Fruit fly (Drosophila melanogaster) whole organism, adult: Measurements from ENCODE around the gene ddbt.

ENCODE experiments used
- CG11617 ChIP-seq: fragments of 200-800 bp; sonication (Bioruptor generic); optimal IDR thresholded peaks from 2 replicates; lab custom pipeline; 2017; ENCODE audit warnings: mild to moderate bottlenecking, missing biosample characterization, missing genetic modification reagents, missing genetic modification characterization
- CG12768 ChIP-seq: fragments of 200-800 bp; sonication (Bioruptor generic); optimal IDR thresholded peaks from 2 replicates; lab custom pipeline; 2017; ENCODE audit warnings: missing biosample characterization, missing genetic modification characterization, mild to moderate bottlenecking, moderate library complexity, missing genetic modification reagents
- CG14711 ChIP-seq: fragments of 200-800 bp; sonication (Bioruptor generic); optimal IDR thresholded peaks from 2 replicates; lab custom pipeline; 2018; ENCODE audit warnings: missing biosample characterization, mild to moderate bottlenecking, missing genetic modification characterization, moderate library complexity
- CG1620 ChIP-seq: fragments of 200-800 bp; sonication (Bioruptor generic); optimal IDR thresholded peaks from 2 replicates; lab custom pipeline; 2016; ENCODE audit warnings: missing biosample characterization, missing genetic modification characterization
- CG33017 ChIP-seq: fragments of 200-800 bp; sonication (Bioruptor generic); optimal IDR thresholded peaks from 2 replicates; lab custom pipeline; 2018; ENCODE audit warnings: missing biosample characterization, mild to moderate bottlenecking, missing genetic modification characterization, moderate library complexity
- CG5204 ChIP-seq: fragments of 200-800 bp; sonication (Bioruptor generic); optimal IDR thresholded peaks from 2 replicates; lab custom pipeline; 2016; ENCODE audit warnings: missing biosample characterization, missing genetic modification characterization
- CG7045 ChIP-seq: fragments of 200-800 bp; sonication (Bioruptor generic); optimal IDR thresholded peaks from 2 replicates; lab custom pipeline; 2017; ENCODE audit warnings: missing biosample characterization, mild to moderate bottlenecking, missing genetic modification characterization
- CG7101 ChIP-seq: fragments of 200-800 bp; sonication (Bioruptor generic); optimal IDR thresholded peaks from 2 replicates; lab custom pipeline; 2018; ENCODE audit warnings: missing biosample characterization, mild to moderate bottlenecking, missing genetic modification characterization, moderate library complexity
- Clk ChIP-seq: fragments of 200-800 bp; sonication (Bioruptor generic); optimal IDR thresholded peaks from 2 replicates; lab custom pipeline; 2017; ENCODE audit warnings: missing biosample characterization, missing genetic modification characterization
- Crg-1 ChIP-seq: fragments of 200-800 bp; sonication (Bioruptor generic); optimal IDR thresholded peaks from 2 replicates; lab custom pipeline; 2016; ENCODE audit warnings: missing biosample characterization, missing genetic modification characterization
- Hr96 ChIP-seq: fragments of 200-800 bp; sonication (Bioruptor generic); optimal IDR thresholded peaks from 2 replicates; lab custom pipeline; 2016; ENCODE audit warnings: missing biosample characterization, missing genetic modification characterization
- Mnt ChIP-seq: fragments of 200-800 bp; sonication (Bioruptor generic); optimal IDR thresholded peaks from 2 replicates; lab custom pipeline; 2016; ENCODE audit warnings: missing biosample characterization, mild to moderate bottlenecking, missing genetic modification characterization
- bab1 ChIP-seq: fragments of 200-800 bp; sonication (Bioruptor generic); optimal IDR thresholded peaks from 3 replicates; lab custom pipeline; 2019; ENCODE audit warnings: missing biosample characterization, mild to moderate bottlenecking, missing genetic modification characterization, moderate library complexity
- cic ChIP-seq: fragments of 200-800 bp; sonication (Bioruptor generic); optimal IDR thresholded peaks from 2 replicates; lab custom pipeline; 2017; ENCODE audit warnings: missing biosample characterization, mild to moderate bottlenecking, missing genetic modification characterization, moderate library complexity
- cnc ChIP-seq, 2 experiments: fragments of >200 bp; optimal IDR thresholded peaks; 2 replicates each; lab custom pipeline; 2017
- kay ChIP-seq: fragments of 200-800 bp; sonication (Bioruptor generic); peaks from one replicate; lab custom pipeline; 2016; ENCODE audit warnings: missing biosample characterization, missing genetic modification characterization, borderline replicate concordance
- ovo ChIP-seq: fragments of 200-800 bp; sonication (Bioruptor generic); optimal IDR thresholded peaks from 2 replicates; lab custom pipeline; 2016; ENCODE audit warnings: missing biosample characterization, missing genetic modification characterization
- pad ChIP-seq: fragments of 200-800 bp; sonication (Bioruptor generic); optimal IDR thresholded peaks from 3 replicates; lab custom pipeline; 2017; ENCODE audit warnings: missing biosample characterization, missing genetic modification characterization, mild to moderate bottlenecking, moderate library complexity, missing genetic modification reagents
- tj ChIP-seq: fragments of 200-800 bp; sonication (Bioruptor generic); optimal IDR thresholded peaks from 3 replicates; lab custom pipeline; 2017; ENCODE audit warnings: missing biosample characterization, mild to moderate bottlenecking, missing genetic modification characterization, moderate library complexity
- toe ChIP-seq: fragments of 200-800 bp; sonication (Bioruptor generic); optimal IDR thresholded peaks from 2 replicates; lab custom pipeline; 2016; ENCODE audit warnings: missing biosample characterization, missing genetic modification characterization

Gene ddbt

dm6 chr3L:298459-298858 lies 18.4 kb upstream of the ddbt start:
- TF ChIP-seq CG14711 (tag; lab: Kevin White, UChicago), result no peak
- TF ChIP-seq CG12768 (GFP tag; lab: Kevin White, UChicago), result no peak
- TF ChIP-seq pad, result no peak
- TF ChIP-seq tj, result no peak
- TF ChIP-seq CG5204 (GFP tag; lab: Kevin White, UChicago), result no peak
- no peak for TF ChIP-seq CG7045 (GFP tag; lab: Kevin White, UChicago)
- no peak for TF ChIP-seq CG1620
- no peak for TF ChIP-seq CG33017
- TF ChIP-seq kay, result no peak
- TF ChIP-seq cnc (optimal IDR thresholded peaks at IDR 0.05; lab: Kevin White, UChicago), result no peak
- no peak for TF ChIP-seq Clk (GFP tag; lab: Kevin White, UChicago)
- TF ChIP-seq toe, result no peak
- TF ChIP-seq CG7101, result no peak
- TF ChIP-seq Crg-1, result no peak
- no peak for TF ChIP-seq ovo (GFP tag; lab: Kevin White, UChicago)
- no peak for TF ChIP-seq bab1
- TF ChIP-seq cic, result no peak
- TF ChIP-seq Hr96 (GFP tag; lab: Kevin White, UChicago), result no peak
- TF ChIP-seq Mnt, result no peak

dm6 chr3L:299952-300605 lies 16.8 kb upstream of the ddbt start:
- TF ChIP-seq ovo (GFP tag; lab: Kevin White, UChicago), result no peak
- peak; percentile 38 for TF ChIP-seq cic

- TF ChIP-seq CG11617 (GFP tag; lab: Kevin White, UChicago) (no peak), tj (no peak), bab1 (peak; percentile 20), CG33017 (peak; percentile 23), Hr96 (GFP tag; lab: Kevin White, UChicago) (no peak), CG1620 (no peak), CG14711 (tag; lab: Kevin White, UChicago) (no peak), Crg-1 (no peak), cnc (optimal IDR thresholded peaks at IDR 0.05; lab: Kevin White, UChicago) (no peak), CG7101 (peak; percentile 2), CG5204 (GFP tag; lab: Kevin White, UChicago) (no peak), Clk (GFP tag; lab: Kevin White, UChicago) (no peak), CG12768 (GFP tag; lab: Kevin White, UChicago) (peak; percentile 23), Mnt (no peak), pad (no peak), ovo (GFP tag; lab: Kevin White, UChicago) (no peak), cic (peak; percentile 82), CG7045 (GFP tag; lab: Kevin White, UChicago) (no peak), kay (no peak)
Measured at dm6 chr3L:311607-312006, 5.3 kb upstream of the ddbt start.

dm6 chr3L:312323-312722 lies 4.6 kb upstream of the ddbt start:
- no peak for TF ChIP-seq toe
- TF ChIP-seq pad, result no peak
- no peak for TF ChIP-seq Mnt
- TF ChIP-seq Crg-1, result no peak
- no peak for TF ChIP-seq CG1620
- no peak for TF ChIP-seq CG12768 (GFP tag; lab: Kevin White, UChicago)
- TF ChIP-seq tj, result no peak
- TF ChIP-seq CG11617 (GFP tag; lab: Kevin White, UChicago), result no peak
- TF ChIP-seq kay, result no peak
- TF ChIP-seq CG14711 (tag; lab: Kevin White, UChicago), result no peak
- no peak for TF ChIP-seq Hr96 (GFP tag; lab: Kevin White, UChicago)
- no peak for TF ChIP-seq cnc (optimal IDR thresholded peaks at IDR 0.05; lab: Kevin White, UChicago)
- TF ChIP-seq CG33017, result no peak
- no peak for TF ChIP-seq Clk (GFP tag; lab: Kevin White, UChicago)
- no peak for TF ChIP-seq CG7045 (GFP tag; lab: Kevin White, UChicago)
- no peak for TF ChIP-seq cic
- no peak for TF ChIP-seq ovo (GFP tag; lab: Kevin White, UChicago)
- TF ChIP-seq CG7101, result no peak
- no peak for TF ChIP-seq bab1

- TF ChIP-seq Hr96 (GFP tag; lab: Kevin White, UChicago) (no peak), CG14711 (tag; lab: Kevin White, UChicago) (no peak), pad (no peak), CG5204 (GFP tag; lab: Kevin White, UChicago) (no peak), tj (no peak), Crg-1 (no peak)
Measured at dm6 chr3L:315140-315539, 1.7 kb upstream of the ddbt start.

DNA sequence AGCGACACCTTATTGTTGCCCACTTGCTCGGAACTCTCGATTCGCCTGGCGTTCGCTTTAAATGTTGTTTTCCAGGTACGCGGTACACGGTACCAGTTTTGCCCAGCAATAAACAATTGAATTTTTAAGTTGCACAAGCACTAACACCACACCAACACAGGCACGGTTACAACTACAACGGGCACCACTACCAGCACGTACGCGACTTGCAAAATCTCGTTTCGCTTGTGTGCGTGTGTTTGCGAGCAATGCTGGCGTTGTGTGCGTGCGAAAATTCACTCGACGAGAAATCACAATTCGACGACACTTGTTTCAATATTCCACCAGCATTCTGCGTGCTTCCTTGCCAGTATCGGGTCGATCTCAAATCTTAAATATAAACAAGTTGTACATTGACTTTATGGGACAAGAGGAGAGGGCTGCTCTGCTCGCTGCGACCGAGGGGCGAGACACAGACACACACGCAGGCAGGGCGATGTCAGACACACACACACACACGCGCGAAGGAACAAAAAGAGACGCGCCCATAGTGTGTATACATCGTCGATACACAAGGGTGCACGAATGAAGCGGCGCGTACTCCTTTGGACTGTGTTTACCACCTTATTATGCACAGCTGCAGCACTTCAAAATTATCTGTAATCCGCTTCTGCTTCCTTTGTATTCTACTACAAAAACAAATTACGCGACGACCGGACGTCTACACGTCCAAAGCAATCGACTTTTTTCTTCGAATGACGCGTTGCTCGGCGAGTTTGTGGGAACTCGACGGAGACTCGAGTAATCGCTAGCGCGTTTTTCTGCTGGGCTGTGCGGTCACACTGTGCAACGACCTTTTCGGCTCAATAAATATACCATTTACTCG lies 2.5 kb downstream of the ddbt start, which contains the start of gene fwd:
fwd (minus strand) TSS at position 740 of the 865 bp plus-strand sequence.
- TF ChIP-seq CG33017, result peak; percentile 22
- peak; percentile 52 for TF ChIP-seq ovo (GFP tag; lab: Kevin White, UChicago)
- TF ChIP-seq CG7101, result peak; percentile 51
- no peak for TF ChIP-seq kay
- TF ChIP-seq CG1620, result peak; percentile 23
- peak; percentile 51 for TF ChIP-seq pad
- TF ChIP-seq cic, result peak; percentile 47
- TF ChIP-seq CG14711 (tag; lab: Kevin White, UChicago), result no peak
- TF ChIP-seq cnc (optimal IDR thresholded peaks at IDR 0.05; lab: Kevin White, UChicago), result no peak
- peak; percentile 57 for TF ChIP-seq CG11617 (GFP tag; lab: Kevin White, UChicago)
- no peak for TF ChIP-seq CG7045 (GFP tag; lab: Kevin White, UChicago)
- TF ChIP-seq tj, result peak; percentile 18
- peak; percentile 70 for TF ChIP-seq bab1
